Worm (Caenorhabditis elegans): ENCODE data around the gene C15H11.13.

DNA sequence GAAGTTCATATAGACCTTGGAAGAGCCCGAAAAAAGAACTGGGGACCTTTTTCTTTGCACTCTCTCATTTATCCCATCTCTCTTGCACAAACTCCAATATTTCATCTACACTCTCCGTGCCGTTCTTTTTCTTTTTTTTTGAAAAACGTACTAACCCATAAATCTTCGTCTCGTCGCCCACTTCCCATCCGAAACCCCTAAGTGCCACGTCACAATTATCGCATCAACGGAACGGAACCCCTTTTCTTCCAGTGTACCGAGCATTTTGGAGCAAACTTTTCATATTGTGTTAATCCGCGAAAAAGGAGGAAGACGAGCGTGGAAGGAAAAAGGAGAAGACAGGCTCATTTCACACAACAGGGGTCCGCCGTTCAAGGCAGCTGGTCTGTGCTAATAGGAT is 25.4 kb upstream of the C15H11.13 start:
- TF ChIP-seq ztf-4 (tag; optimal IDR thresholded peaks at IDR 0.05) (no peak), mdl-1 (tag; optimal IDR thresholded peaks at IDR 0.05) (no peak), zag-1 (tag; optimal IDR thresholded peaks at IDR 0.05) (no peak), nhr-12 (tag; optimal IDR thresholded peaks at IDR 0.05) (no peak), nhr-11 (tag; optimal IDR thresholded peaks at IDR 0.05) (no peak)

Data from whole organism, L3 larva.